Worm (Caenorhabditis elegans) whole organism, young adult: Measurements from ENCODE around the gene nhr-19.

Experiments used
- B0019.2 ChIP-seq: fragments of 200-800 bp; sonication (Bioruptor generic); conservative IDR thresholded peaks from 2 replicates; pipeline ENCODE4 v1.3.6; 2022; ENCODE audit warnings: missing genetic modification reagents, missing genetic modification characterization, missing compliant biosample characterization
- B0261.1 ChIP-seq: sonication (generic microtip); optimal IDR thresholded peaks from 2 replicates; lab custom pipeline; 2016; ENCODE audit warnings: mild to moderate bottlenecking, missing genetic modification characterization, moderate library complexity, missing compliant biosample characterization
- C17E4.6 ChIP-seq: fragments of 200-800 bp; sonication (Bioruptor generic); IDR thresholded peaks from 2 replicates; pipeline ENCODE4 v1.3.6; 2022; ENCODE audit warnings: missing genetic modification reagents, missing genetic modification characterization, missing compliant biosample characterization
- D2030.7 ChIP-seq: fragments of 200-800 bp; sonication (Bioruptor generic); IDR thresholded peaks from 2 replicates; pipeline ENCODE4 v1.3.6; 2022; ENCODE audit warnings: missing genetic modification reagents, missing genetic modification characterization, missing compliant biosample characterization
- F10E7.11 ChIP-seq: sonication (generic microtip); optimal IDR thresholded peaks from 2 replicates; lab custom pipeline; 2017; ENCODE audit warnings: mild to moderate bottlenecking, missing genetic modification characterization, moderate library complexity, missing compliant biosample characterization
- F39B2.1 ChIP-seq: fragments of 200-800 bp; sonication (Bioruptor generic); IDR thresholded peaks from 2 replicates; pipeline ENCODE4 v1.3.6; 2022; ENCODE audit warnings: missing genetic modification reagents, missing genetic modification characterization, missing compliant biosample characterization
- F49E8.2 ChIP-seq: sonication (generic microtip); optimal IDR thresholded peaks from 3 replicates; lab custom pipeline; 2017; ENCODE audit warnings: missing genetic modification characterization, mild to moderate bottlenecking, missing compliant biosample characterization, antibody characterized with exemption, moderate library complexity; ENCODE audit not compliant: insufficient read depth
- F57C9.4 ChIP-seq: sonication (generic microtip); optimal IDR thresholded peaks from 2 replicates; lab custom pipeline; 2017; ENCODE audit warnings: mild to moderate bottlenecking, missing genetic modification characterization, missing compliant biosample characterization
- K11D2.4 ChIP-seq: fragments of 200-800 bp; sonication (Bioruptor generic); IDR thresholded peaks from 2 replicates; pipeline ENCODE4 v1.3.6; 2022; ENCODE audit warnings: missing genetic modification reagents, missing genetic modification characterization, missing compliant biosample characterization
- Y56A3A.18 ChIP-seq: fragments of 200-800 bp; sonication (Bioruptor generic); IDR thresholded peaks from 2 replicates; pipeline ENCODE4 v1.3.6; 2022; ENCODE audit warnings: missing genetic modification reagents, missing genetic modification characterization, missing compliant biosample characterization
- ZK185.1 ChIP-seq: sonication (generic microtip); optimal IDR thresholded peaks from 2 replicates; lab custom pipeline; 2016; ENCODE audit warnings: mild to moderate bottlenecking, missing genetic modification characterization, missing compliant biosample characterization; ENCODE audit not compliant: poor library complexity, severe bottlenecking
- akir-1 ChIP-seq: fragments of 200-800 bp; sonication (Bioruptor generic); optimal IDR thresholded peaks from 2 replicates; lab custom pipeline; 2018; ENCODE audit warnings: mild to moderate bottlenecking, missing genetic modification characterization, moderate library complexity, missing compliant biosample characterization
- ama-1 ChIP-seq, 3 experiments: fragments of 150-350 bp in 1 of 3; sonication (generic microtip) in 2 of 3; optimal IDR thresholded peaks; 2 replicates each; lab custom pipeline; 2014 to 2018; ENCODE audit warnings: missing biosample characterization in 2 of 3, missing genetic modification characterization in 2 of 3, missing genetic modification reagents in 2 of 3
- aptf-2 ChIP-seq: fragments of 200-800 bp; sonication (Bioruptor generic); conservative IDR thresholded peaks from 2 replicates; pipeline ENCODE4 v1.3.6; 2022; ENCODE audit warnings: missing genetic modification reagents, missing genetic modification characterization, missing compliant biosample characterization
- atf-7 ChIP-seq: sonication (generic microtip); optimal IDR thresholded peaks from 2 replicates; lab custom pipeline; 2017; ENCODE audit warnings: mild to moderate bottlenecking, missing genetic modification characterization, missing compliant biosample characterization
- attf-3 ChIP-seq: fragments of 200-800 bp; sonication (Bioruptor generic); conservative IDR thresholded peaks from 2 replicates; pipeline ENCODE4 v1.3.6; 2022; ENCODE audit warnings: missing genetic modification reagents, missing genetic modification characterization, missing compliant biosample characterization
- bed-1 ChIP-seq: fragments of 200-800 bp; sonication (Bioruptor generic); IDR thresholded peaks from 2 replicates; pipeline ENCODE4 v1.3.6; 2022; ENCODE audit warnings: missing genetic modification reagents, missing genetic modification characterization, missing compliant biosample characterization
- ccch-3 ChIP-seq: fragments of 200-800 bp; sonication (Bioruptor generic); optimal IDR thresholded peaks from 2 replicates; lab custom pipeline; 2018; ENCODE audit warnings: mild to moderate bottlenecking, missing genetic modification characterization, missing compliant biosample characterization
- ceh-40 ChIP-seq: fragments of 200-800 bp; sonication (Bioruptor generic); IDR thresholded peaks from 2 replicates; pipeline ENCODE4 v1.3.6; 2022; ENCODE audit warnings: missing genetic modification characterization, missing compliant biosample characterization
- dox-1 ChIP-seq: fragments of 200-800 bp; sonication (Bioruptor generic); IDR thresholded peaks from 2 replicates; pipeline ENCODE4 v1.3.6; 2022; ENCODE audit warnings: missing genetic modification reagents, missing genetic modification characterization, missing compliant biosample characterization
- dpff-1 ChIP-seq: sonication (generic microtip); optimal IDR thresholded peaks from 2 replicates; lab custom pipeline; 2017; ENCODE audit warnings: mild to moderate bottlenecking, missing genetic modification characterization, missing compliant biosample characterization
- egl-18 ChIP-seq: fragments of 200-800 bp; sonication (Bioruptor generic); IDR thresholded peaks from 2 replicates; pipeline ENCODE4 v1.3.6; 2022; ENCODE audit warnings: missing genetic modification reagents, missing genetic modification characterization, missing compliant biosample characterization
- ekl-4 ChIP-seq: fragments of 200-800 bp; sonication (Bioruptor generic); IDR thresholded peaks from 2 replicates; pipeline ENCODE4 v1.3.6; 2022; ENCODE audit warnings: missing genetic modification reagents, missing genetic modification characterization, missing compliant biosample characterization
- gei-17 ChIP-seq: fragments of 200-800 bp; sonication (Bioruptor generic); optimal IDR thresholded peaks from 2 replicates; lab custom pipeline; 2018; ENCODE audit warnings: mild to moderate bottlenecking, missing genetic modification characterization, missing compliant biosample characterization
- him-1 ChIP-seq: sonication (generic microtip); optimal IDR thresholded peaks from 2 replicates; lab custom pipeline; 2016; ENCODE audit warnings: missing genotype, missing genetic modification reagents, missing genetic modification characterization, missing compliant biosample characterization
- hmg-1.2 ChIP-seq: fragments of 200-800 bp; sonication (Bioruptor generic); IDR thresholded peaks from 2 replicates; pipeline ENCODE4 v1.3.6; 2022; ENCODE audit warnings: missing genetic modification reagents, missing genetic modification characterization, missing compliant biosample characterization
- hsf-1 ChIP-seq: fragments of 200-800 bp; sonication (Bioruptor generic); IDR thresholded peaks from 2 replicates; pipeline ENCODE4 v1.3.6; 2022; ENCODE audit warnings: missing genetic modification reagents, missing genetic modification characterization, missing compliant biosample characterization
- lag-1 ChIP-seq: fragments of 200-800 bp; sonication (Bioruptor generic); IDR thresholded peaks from 2 replicates; pipeline ENCODE4 v1.3.6; 2022; ENCODE audit warnings: missing genetic modification reagents, missing genetic modification characterization, missing compliant biosample characterization
- let-607 ChIP-seq, 2 experiments: fragments of 200-800 bp in 1 of 2; sonication (Bioruptor generic) in 1 of 2; sonication (generic microtip) in 1 of 2; optimal IDR thresholded peaks; 2 replicates each; lab custom pipeline; 2016 to 2018; ENCODE audit warnings: mild to moderate bottlenecking in 2 of 2, missing compliant biosample characterization in 2 of 2, missing genetic modification characterization in 2 of 2, moderate library complexity in 2 of 2, missing genotype in 1 of 2
- lin-26 ChIP-seq: fragments of 200-800 bp; sonication (Bioruptor generic); IDR thresholded peaks from 2 replicates; pipeline ENCODE4 v1.3.6; 2022; ENCODE audit warnings: missing genetic modification reagents, missing genetic modification characterization, missing compliant biosample characterization
- madf-3 ChIP-seq: fragments of 200-800 bp; sonication (Bioruptor generic); IDR thresholded peaks from 2 replicates; pipeline ENCODE4 v1.3.6; 2022; ENCODE audit warnings: missing genetic modification reagents, missing genetic modification characterization, missing compliant biosample characterization
- mcd-1 ChIP-seq: fragments of 200-800 bp; sonication (Bioruptor generic); IDR thresholded peaks from 2 replicates; pipeline ENCODE4 v1.3.6; 2022; ENCODE audit warnings: missing genetic modification reagents, missing genetic modification characterization, missing compliant biosample characterization
- mel-28 ChIP-seq: sonication (generic microtip); optimal IDR thresholded peaks from 2 replicates; lab custom pipeline; 2016; ENCODE audit warnings: borderline replicate concordance, mild to moderate bottlenecking, missing genetic modification characterization, missing compliant biosample characterization
- mxl-1 ChIP-seq: sonication (generic microtip); optimal IDR thresholded peaks from 2 replicates; lab custom pipeline; 2016; ENCODE audit warnings: missing genetic modification characterization, missing compliant biosample characterization
- pbrm-1 ChIP-seq: fragments of 200-800 bp; sonication (Bioruptor generic); IDR thresholded peaks from 2 replicates; pipeline ENCODE4 v1.3.6; 2022; ENCODE audit warnings: missing genetic modification reagents, missing genetic modification characterization, missing compliant biosample characterization
- pha-4 ChIP-seq: fragments of 150-350 bp; sonication (generic microtip); optimal IDR thresholded peaks from 2 replicates; lab custom pipeline; 2014; ENCODE audit warnings: missing biosample characterization, missing genetic modification reagents, missing genetic modification characterization
- rcor-1 ChIP-seq: fragments of 200-800 bp; sonication (Bioruptor generic); IDR thresholded peaks from 2 replicates; pipeline ENCODE4 v1.3.6; 2022; ENCODE audit warnings: missing genetic modification reagents, missing genetic modification characterization, missing compliant biosample characterization
- sdz-38 ChIP-seq: sonication (generic microtip); optimal IDR thresholded peaks from 2 replicates; lab custom pipeline; 2016; ENCODE audit warnings: missing genotype, missing genetic modification characterization, missing compliant biosample characterization
- snpc-1.1 ChIP-seq: sonication (generic microtip); optimal IDR thresholded peaks from 2 replicates; lab custom pipeline; 2017; ENCODE audit warnings: missing genetic modification characterization, mild to moderate bottlenecking, missing compliant biosample characterization, antibody characterized with exemption, moderate library complexity, missing genotype, missing genetic modification reagents; ENCODE audit not compliant: insufficient read depth
- snpc-4 ChIP-seq, 5 experiments: fragments of 150-350 bp in 1 of 5; sonication (generic microtip) in 4 of 5; optimal IDR thresholded peaks; 2 replicates each; lab custom pipeline; 2014 to 2018; ENCODE audit warnings: missing genetic modification characterization in 5 of 5, missing biosample characterization in 3 of 5, antibody characterized with exemption in 2 of 5, mild to moderate bottlenecking in 2 of 5, missing compliant biosample characterization in 2 of 5, missing genotype in 2 of 5, moderate library complexity in 2 of 5, missing genetic modification reagents in 1 of 5
- somi-1 ChIP-seq: fragments of 200-800 bp; sonication (Bioruptor generic); optimal IDR thresholded peaks from 2 replicates; lab custom pipeline; 2018; ENCODE audit warnings: mild to moderate bottlenecking, missing genetic modification characterization, missing compliant biosample characterization
- sptf-2 ChIP-seq: fragments of 200-800 bp; sonication (Bioruptor generic); optimal IDR thresholded peaks from 2 replicates; lab custom pipeline; 2018; ENCODE audit warnings: mild to moderate bottlenecking, missing genetic modification characterization, missing compliant biosample characterization
- ztf-3 ChIP-seq: fragments of 200-800 bp; sonication (Bioruptor generic); optimal IDR thresholded peaks from 2 replicates; lab custom pipeline; 2018; ENCODE audit warnings: mild to moderate bottlenecking, missing genetic modification characterization, missing compliant biosample characterization

The nhr-19 gene

DNA sequence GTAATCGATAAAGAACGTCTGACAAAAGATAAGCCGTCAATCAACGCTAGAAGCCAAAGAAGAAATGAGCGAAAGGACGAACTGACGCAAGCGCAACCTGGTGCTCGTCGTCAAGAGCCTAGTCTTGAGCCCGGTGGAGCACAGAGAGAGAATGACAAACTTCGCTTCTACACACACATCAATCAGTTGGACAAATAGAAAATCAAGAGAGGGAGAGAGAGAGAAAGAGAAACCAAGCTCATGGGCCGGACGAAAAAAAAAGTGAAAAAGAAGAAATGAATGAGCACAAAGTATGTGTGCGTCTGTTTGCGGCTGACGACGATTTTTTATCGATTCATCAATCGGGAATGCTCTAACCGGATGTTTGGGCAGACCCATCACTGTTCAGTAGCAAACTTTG, 15.8 kb upstream of the nhr-19 start (continued):
- TF ChIP-seq attf-3 (GFP tag; lab: Robert Waterston, UW) = no peak
- no peak for TF ChIP-seq let-607 (tag; optimal IDR thresholded peaks at IDR 0.05; lab: Kevin White, UChicago)
- no peak for TF ChIP-seq dpff-1 (tag; lab: Kevin White, UChicago)
- no peak for TF ChIP-seq somi-1 (GFP tag; lab: Kevin White, UChicago)
- peak; percentile 27; the same call in 1 of the 2 replicates for TF ChIP-seq ekl-4
- no peak for TF ChIP-seq egl-18 (GFP tag; lab: Robert Waterston, UW)
- no peak for TF ChIP-seq hsf-1 (GFP tag; lab: Robert Waterston, UW)
- no peak for TF ChIP-seq ZK185.1 (tag; lab: Kevin White, UChicago)
- TF ChIP-seq K11D2.4 (GFP tag; lab: Robert Waterston, UW) = no peak
- no peak for TF ChIP-seq snpc-4 (GFP tag; optimal IDR thresholded peaks at IDR 0.05; lab: Kevin White, UChicago)
- no peak for TF ChIP-seq snpc-4 (tag; optimal IDR thresholded peaks at IDR 0.05; lab: Kevin White, UChicago)
- no peak for TF ChIP-seq sdz-38 (tag; lab: Kevin White, UChicago)
- no peak for TF ChIP-seq ceh-40 (GFP tag; lab: Robert Waterston, UW)
- TF ChIP-seq F39B2.1 (GFP tag; lab: Robert Waterston, UW) = no peak
- TF ChIP-seq lag-1 (GFP tag; lab: Robert Waterston, UW) = no peak
- TF ChIP-seq aptf-2 (GFP tag; lab: Robert Waterston, UW) = no peak
- no peak for TF ChIP-seq rcor-1
- no peak for TF ChIP-seq lin-26
- no peak for TF ChIP-seq D2030.7
- peak; percentile 43 for TF ChIP-seq pha-4 (tag; lab: Kevin White, UChicago)
- TF ChIP-seq dox-1 = 0 out of 2 replicates have a peak, but pooled peaks have one; percentile 14
- no peak for TF ChIP-seq mel-28 (tag; lab: Kevin White, UChicago)
- no peak for TF ChIP-seq atf-7 (tag; lab: Kevin White, UChicago)
- no peak for TF ChIP-seq C17E4.6 (GFP tag; lab: Robert Waterston, UW)
- no peak for TF ChIP-seq F10E7.11 (tag; lab: Kevin White, UChicago)
- TF ChIP-seq sptf-2 (GFP tag; lab: Kevin White, UChicago) = no peak
- TF ChIP-seq mcd-1 = 0 out of 2 replicates have a peak, but pooled peaks have one; percentile 35
- TF ChIP-seq ccch-3 (GFP tag; lab: Kevin White, UChicago) = no peak
- TF ChIP-seq F49E8.2 = no peak
- no peak for TF ChIP-seq ztf-3
- TF ChIP-seq B0019.2 = no peak
- no peak for TF ChIP-seq mxl-1 (tag; lab: Kevin White, UChicago)
- no peak for TF ChIP-seq B0261.1 (tag; lab: Kevin White, UChicago)
- TF ChIP-seq Y56A3A.18 (GFP tag; lab: Robert Waterston, UW) = no peak
- TF ChIP-seq snpc-1.1 = no peak
- TF ChIP-seq hmg-1.2 (GFP tag; lab: Robert Waterston, UW) = peak; percentile 14; the same call in 1 of the 2 replicates
- TF ChIP-seq akir-1 (GFP tag; lab: Kevin White, UChicago) = no peak
- no peak for TF ChIP-seq gei-17 (GFP tag; lab: Kevin White, UChicago)
- no peak for TF ChIP-seq F57C9.4
- no peak for TF ChIP-seq bed-1
- TF ChIP-seq madf-3 = no peak
- no peak for TF ChIP-seq pbrm-1 (GFP tag; lab: Robert Waterston, UW)
- TF ChIP-seq him-1 (tag; lab: Kevin White, UChicago) = no peak
- TF ChIP-seq ama-1 (optimal IDR thresholded peaks at IDR 0.05; lab: Kevin White, UChicago) = peak; percentile 33
- no peak for TF ChIP-seq ama-1 (GFP tag; optimal IDR thresholded peaks at IDR 0.05; lab: Kevin White, UChicago)
